Worm (Caenorhabditis elegans) whole organism, L4 larva: Measurements from ENCODE around the gene wsp-1.

ENCODE experiments used
- D1046.2 ChIP-seq: fragments of 200-800 bp; sonication (Bioruptor generic); IDR thresholded peaks from 2 replicates; pipeline ENCODE4 v1.3.6; 2022; ENCODE audit warnings: missing genetic modification characterization, missing compliant biosample characterization
- F26F4.8 ChIP-seq: fragments of 200-800 bp; sonication (Bioruptor generic); conservative IDR thresholded peaks from 2 replicates; pipeline ENCODE4 v1.3.6; 2022; ENCODE audit warnings: missing genetic modification characterization, missing compliant biosample characterization
- F37D6.2 ChIP-seq: sonication (generic microtip); optimal IDR thresholded peaks from 2 replicates; lab custom pipeline; 2016; ENCODE audit warnings: mild to moderate bottlenecking, missing genetic modification characterization, missing compliant biosample characterization
- F44E2.7 ChIP-seq: fragments of 200-800 bp; sonication (Bioruptor generic); IDR thresholded peaks from 2 replicates; pipeline ENCODE4 v2.1.2; 2022; ENCODE audit warnings: missing genetic modification characterization, missing compliant biosample characterization
- F49E8.2 ChIP-seq: sonication (generic microtip); optimal IDR thresholded peaks from 2 replicates; lab custom pipeline; 2016; ENCODE audit warnings: missing compliant biosample characterization, mild to moderate bottlenecking, missing genetic modification characterization, borderline replicate concordance
- T20F7.1 ChIP-seq: fragments of 200-800 bp; sonication (Bioruptor generic); optimal IDR thresholded peaks from 2 replicates; lab custom pipeline; 2018; ENCODE audit warnings: mild to moderate bottlenecking, missing genetic modification characterization, missing compliant biosample characterization
- T26A8.4 ChIP-seq: fragments of 200-800 bp; sonication (Bioruptor generic); IDR thresholded peaks from 2 replicates; pipeline ENCODE4 v1.3.6; 2022; ENCODE audit warnings: missing genetic modification characterization, missing compliant biosample characterization
- Y105C5A.15 ChIP-seq: fragments of 200-800 bp; sonication (Bioruptor generic); IDR thresholded peaks from 2 replicates; pipeline ENCODE4 v1.3.6; 2022; ENCODE audit warnings: missing genetic modification characterization, missing compliant biosample characterization
- Y75B8A.6 ChIP-seq: fragments of 200-800 bp; sonication (Bioruptor generic); IDR thresholded peaks from 2 replicates; pipeline ENCODE4 v1.3.6; 2022; ENCODE audit warnings: missing genetic modification reagents, missing genetic modification characterization, missing compliant biosample characterization
- ZK337.2 ChIP-seq: fragments of 200-800 bp; sonication (Bioruptor generic); IDR thresholded peaks from 2 replicates; pipeline ENCODE4 v1.3.6; 2022; ENCODE audit warnings: missing genetic modification reagents, missing genetic modification characterization, missing compliant biosample characterization
- aly-2 ChIP-seq: sonication (generic microtip); optimal IDR thresholded peaks from 2 replicates; lab custom pipeline; 2018; ENCODE audit warnings: missing biosample characterization, missing genetic modification characterization
- ceh-20 ChIP-seq: fragments of 200-800 bp; sonication (Bioruptor generic); IDR thresholded peaks from 2 replicates; pipeline ENCODE4 v1.3.6; 2022; ENCODE audit warnings: missing genetic modification reagents, missing genetic modification characterization, missing compliant biosample characterization
- ceh-62 ChIP-seq: sonication (generic microtip); optimal IDR thresholded peaks from 2 replicates; lab custom pipeline; 2017; ENCODE audit warnings: missing biosample characterization, missing genetic modification characterization
- daf-16 ChIP-seq, 3 experiments: sonication (generic microtip); optimal IDR thresholded peaks; 2 replicates each; lab custom pipeline; 2016 to 2017; ENCODE audit warnings: missing genetic modification characterization in 3 of 3, missing genetic modification reagents in 3 of 3, mild to moderate bottlenecking in 2 of 3, missing compliant biosample characterization in 2 of 3, missing biosample characterization in 1 of 3, moderate library complexity in 1 of 3
- dmd-8 ChIP-seq: fragments of 200-800 bp; sonication (Bioruptor generic); IDR thresholded peaks from 2 replicates; pipeline ENCODE4 v1.3.6; 2022; ENCODE audit warnings: missing genetic modification characterization, missing compliant biosample characterization
- dve-1 ChIP-seq: sonication (generic microtip); optimal IDR thresholded peaks from 2 replicates; lab custom pipeline; 2017; ENCODE audit warnings: antibody characterized with exemption, mild to moderate bottlenecking, missing genetic modification characterization, missing compliant biosample characterization; ENCODE audit not compliant: insufficient read depth
- egl-27 ChIP-seq: sonication (generic microtip); optimal IDR thresholded peaks from 3 replicates; lab custom pipeline; 2017; ENCODE audit warnings: missing biosample characterization, missing genetic modification reagents, missing genetic modification characterization
- egl-43 ChIP-seq: fragments of 200-800 bp; sonication (Bioruptor generic); IDR thresholded peaks from 2 replicates; pipeline ENCODE4 v1.3.6; 2022; ENCODE audit warnings: missing genetic modification reagents, missing genetic modification characterization, missing compliant biosample characterization
- fos-1 ChIP-seq: fragments of 150-350 bp; optimal IDR thresholded peaks from 2 replicates; lab custom pipeline; 2014; ENCODE audit warnings: missing biosample characterization, missing genetic modification characterization
- hif-1 ChIP-seq, 2 experiments: sonication (generic microtip); optimal IDR thresholded peaks; 2 replicates each; lab custom pipeline; 2016 to 2017; ENCODE audit warnings: missing compliant biosample characterization in 2 of 2, missing genetic modification characterization in 2 of 2, missing genetic modification reagents in 2 of 2, missing genotype in 2 of 2, mild to moderate bottlenecking in 1 of 2
- jun-1 ChIP-seq: fragments of 150-350 bp; optimal IDR thresholded peaks from 2 replicates; lab custom pipeline; 2014; ENCODE audit warnings: missing biosample characterization, missing genetic modification reagents, missing genetic modification characterization
- lin-15B ChIP-seq: fragments of 150-350 bp; sonication (generic microtip); optimal IDR thresholded peaks from 3 replicates; lab custom pipeline; 2014; ENCODE audit warnings: missing biosample characterization, missing genetic modification characterization
- lin-29 ChIP-seq: fragments of 200-800 bp; sonication (Bioruptor generic); IDR thresholded peaks from 2 replicates; pipeline ENCODE4 v1.3.6; 2022; ENCODE audit warnings: missing genetic modification reagents, missing genetic modification characterization, missing compliant biosample characterization
- lin-38 ChIP-seq: fragments of 200-800 bp; sonication (Bioruptor generic); IDR thresholded peaks from 2 replicates; pipeline ENCODE4 v1.3.6; 2022; ENCODE audit warnings: missing genetic modification reagents, missing genetic modification characterization, missing compliant biosample characterization
- lsy-2 ChIP-seq, 2 experiments: fragments of 150-350 bp in 1 of 2; sonication (generic microtip) in 1 of 2; optimal IDR thresholded peaks; 2 replicates each; lab custom pipeline; 2014 to 2017; ENCODE audit warnings: missing biosample characterization in 2 of 2, missing genetic modification characterization in 2 of 2
- madf-5 ChIP-seq, 2 experiments: fragments of 200-800 bp; sonication (Bioruptor generic); IDR thresholded peaks; 2 replicates each; pipeline ENCODE4 v1.3.6; 2022; ENCODE audit warnings: missing compliant biosample characterization in 2 of 2, missing genetic modification characterization in 2 of 2
- nhr-11 ChIP-seq: fragments of 150-350 bp; optimal IDR thresholded peaks from 2 replicates; lab custom pipeline; 2014; ENCODE audit warnings: missing biosample characterization, missing genetic modification characterization
- nhr-237 ChIP-seq: sonication (generic microtip); optimal IDR thresholded peaks from 2 replicates; lab custom pipeline; 2017; ENCODE audit warnings: missing biosample characterization, missing genetic modification characterization
- nhr-28 ChIP-seq: fragments of 150-350 bp; optimal IDR thresholded peaks from 2 replicates; lab custom pipeline; 2014; ENCODE audit warnings: missing biosample characterization, missing genetic modification characterization
- nhr-48 ChIP-seq: sonication (generic microtip); optimal IDR thresholded peaks from 2 replicates; lab custom pipeline; 2016; ENCODE audit warnings: mild to moderate bottlenecking, missing genetic modification characterization, missing compliant biosample characterization
- nhr-6 ChIP-seq: fragments of 150-350 bp; optimal IDR thresholded peaks from 2 replicates; lab custom pipeline; 2014; ENCODE audit warnings: missing biosample characterization, missing genetic modification characterization
- nhr-76 ChIP-seq: fragments of 150-350 bp; optimal IDR thresholded peaks from 2 replicates; lab custom pipeline; 2014; ENCODE audit warnings: missing biosample characterization, missing genetic modification characterization
- nhr-77 ChIP-seq: fragments of 150-350 bp; optimal IDR thresholded peaks from 2 replicates; lab custom pipeline; 2014; ENCODE audit warnings: missing biosample characterization, missing genetic modification characterization
- pha-4 ChIP-seq, 2 experiments: fragments of 150-350 bp in 1 of 2; fragments of 200-800 bp in 1 of 2; sonication (Bioruptor generic) in 1 of 2; IDR thresholded peaks in 1 of 2; optimal IDR thresholded peaks in 1 of 2; 2 replicates each; pipeline versions ENCODE4 v1.3.6 to Lab custom; 2014 to 2022; ENCODE audit warnings: missing genetic modification characterization in 2 of 2, missing genetic modification reagents in 2 of 2, missing biosample characterization in 1 of 2, missing compliant biosample characterization in 1 of 2
- php-3 ChIP-seq: fragments of 200-800 bp; sonication (Bioruptor generic); IDR thresholded peaks from 2 replicates; pipeline ENCODE4 v1.3.6; 2022; ENCODE audit warnings: missing genetic modification reagents, missing genetic modification characterization, missing compliant biosample characterization
- pqm-1 ChIP-seq: sonication (generic microtip); optimal IDR thresholded peaks from 2 replicates; lab custom pipeline; 2017; ENCODE audit warnings: missing biosample characterization, missing genetic modification characterization
- set-16 ChIP-seq: fragments of 200-800 bp; sonication (Bioruptor generic); IDR thresholded peaks from 2 replicates; pipeline ENCODE4 v1.3.6; 2022; ENCODE audit warnings: missing genetic modification reagents, missing genetic modification characterization, missing compliant biosample characterization
- skn-1 ChIP-seq: fragments of 150-350 bp; optimal IDR thresholded peaks from 2 replicates; lab custom pipeline; 2014; ENCODE audit warnings: missing biosample characterization, missing genetic modification characterization
- spr-1 ChIP-seq: sonication (generic microtip); optimal IDR thresholded peaks from 2 replicates; lab custom pipeline; 2016; ENCODE audit warnings: mild to moderate bottlenecking, missing genetic modification characterization, missing compliant biosample characterization
- spr-3 ChIP-seq: fragments of 200-800 bp; sonication (Bioruptor generic); optimal IDR thresholded peaks from 2 replicates; lab custom pipeline; 2018; ENCODE audit warnings: mild to moderate bottlenecking, missing genetic modification characterization, missing compliant biosample characterization
- unc-130 ChIP-seq: sonication (generic microtip); optimal IDR thresholded peaks from 2 replicates; lab custom pipeline; 2016; ENCODE audit warnings: missing genetic modification reagents, missing genetic modification characterization, missing compliant biosample characterization
- unc-39 ChIP-seq: sonication (generic microtip); optimal IDR thresholded peaks from 2 replicates; lab custom pipeline; 2017; ENCODE audit warnings: missing biosample characterization, missing genetic modification characterization
- vab-7 ChIP-seq: fragments of 200-800 bp; sonication (Bioruptor generic); IDR thresholded peaks from 2 replicates; pipeline ENCODE4 v1.3.6; 2022; ENCODE audit warnings: missing genetic modification reagents, missing genetic modification characterization, missing compliant biosample characterization
- zfp-3 ChIP-seq: fragments of 200-800 bp; sonication (Bioruptor generic); conservative IDR thresholded peaks from 2 replicates; pipeline ENCODE4 v1.3.6; 2022; ENCODE audit warnings: missing genetic modification reagents, missing genetic modification characterization, missing compliant biosample characterization
- zip-11 ChIP-seq: fragments of 200-800 bp; sonication (Bioruptor generic); IDR thresholded peaks from 2 replicates; pipeline ENCODE4 v1.3.6; 2022; ENCODE audit warnings: missing genetic modification characterization, missing compliant biosample characterization
- ztf-7 ChIP-seq: fragments of 150-350 bp; optimal IDR thresholded peaks from 2 replicates; lab custom pipeline; 2014; ENCODE audit warnings: missing biosample characterization, missing genetic modification characterization

Gene wsp-1

ce11 chrIV:8229523-8229922, 30.8 kb upstream of the wsp-1 start (continued):
- TF ChIP-seq lsy-2 (tag; optimal IDR thresholded peaks at IDR 0.05; lab: Kevin White, UChicago) (peak in 1 of 2 experiments; percentile 34), madf-5 (GFP tag; IDR thresholded peaks at IDR 0.05; lab: Robert Waterston, UW) (no peak), D1046.2 (no peak), lin-29 (no peak)

- TF ChIP-seq F44E2.7 (GFP tag; lab: Robert Waterston, UW) (no peak), nhr-6 (no peak), lin-38 (GFP tag; lab: Robert Waterston, UW) (no peak), spr-1 (no peak), nhr-76 (tag; lab: Kevin White, UChicago) (no peak), nhr-48 (tag; lab: Kevin White, UChicago) (no peak), T20F7.1 (GFP tag; lab: Kevin White, UChicago) (peak; percentile 18), hif-1 (tag; optimal IDR thresholded peaks at IDR 0.05; lab: Kevin White, UChicago) (no peak), dve-1 (tag; lab: Kevin White, UChicago) (peak; percentile 32), lsy-2 (tag; optimal IDR thresholded peaks at IDR 0.05; lab: Kevin White, UChicago) (peak in 1 of 2 experiments; percentile 7), dmd-8 (GFP tag; lab: Robert Waterston, UW) (no peak), skn-1 (tag; lab: Kevin White, UChicago) (no peak), vab-7 (GFP tag; lab: Robert Waterston, UW) (no peak), jun-1 (no peak), nhr-28 (tag; lab: Kevin White, UChicago) (peak; percentile 33), spr-3 (GFP tag; lab: Kevin White, UChicago) (no peak), nhr-11 (tag; lab: Kevin White, UChicago) (no peak), madf-5 (GFP tag; IDR thresholded peaks at IDR 0.05; lab: Robert Waterston, UW) (no peak), Y105C5A.15 (no peak), pqm-1 (tag; lab: Kevin White, UChicago) (no peak), set-16 (no peak), lin-15B (tag; lab: Kevin White, UChicago) (no peak), ZK337.2 (GFP tag; lab: Robert Waterston, UW) (no peak), fos-1 (tag; lab: Kevin White, UChicago) (no peak), php-3 (GFP tag; lab: Robert Waterston, UW) (peak; percentile 50; the same call in 1 of the 2 replicates), ztf-7 (tag; lab: Kevin White, UChicago) (no peak), zip-11 (GFP tag; lab: Robert Waterston, UW) (no peak), zfp-3 (GFP tag; lab: Robert Waterston, UW) (no peak), F37D6.2 (tag; lab: Kevin White, UChicago) (no peak), nhr-77 (no peak), T26A8.4 (GFP tag; lab: Robert Waterston, UW) (peak; percentile 7; the same call in 1 of the 2 replicates), F49E8.2 (tag; lab: Kevin White, UChicago) (no peak), egl-27 (tag; lab: Kevin White, UChicago) (no peak), unc-39 (tag; lab: Kevin White, UChicago) (no peak), F26F4.8 (GFP tag; lab: Robert Waterston, UW) (no peak), pha-4 (GFP tag; IDR thresholded peaks at IDR 0.05; lab: Robert Waterston, UW) (0 out of 2 replicates have a peak, but pooled peaks have one; percentile 9), pha-4 (tag; optimal IDR thresholded peaks at IDR 0.05; lab: Kevin White, UChicago) (no peak), ceh-62 (no peak), unc-130 (no peak), daf-16 (GFP tag; optimal IDR thresholded peaks at IDR 0.05; lab: Kevin White, UChicago) (no peak), daf-16 (tag; optimal IDR thresholded peaks at IDR 0.05; lab: Kevin White, UChicago) (peak; percentile 55), ceh-20 (GFP tag; lab: Robert Waterston, UW) (peak; percentile 40; the same call in 1 of the 2 replicates), egl-43 (no peak; the same call in 1 of the 2 replicates), nhr-237 (tag; lab: Kevin White, UChicago) (no peak), Y75B8A.6 (GFP tag; lab: Robert Waterston, UW) (no peak), aly-2 (tag; lab: Kevin White, UChicago) (no peak)
These were observed 27.7 kb upstream of the wsp-1 start for ce11 chrIV:8226474-8226873.
